Fruit fly (Drosophila melanogaster) whole organism, embryonic: ENCODE data around the gene alpha4GT2.

Source experiments
- Atf3 ChIP-seq: fragments of 200-800 bp; sonication (Bioruptor generic); optimal IDR thresholded peaks from 3 replicates; lab custom pipeline; 2016; ENCODE audit warnings: missing biosample characterization, missing genetic modification characterization
- CG10565 ChIP-seq: fragments of 200-800 bp; sonication (Bioruptor generic); optimal IDR thresholded peaks from 3 replicates; lab custom pipeline; 2016; ENCODE audit warnings: missing biosample characterization, mild to moderate bottlenecking, missing genetic modification characterization
- CG10654 ChIP-seq: fragments of 200-800 bp; sonication (Bioruptor generic); optimal IDR thresholded peaks from 2 replicates; lab custom pipeline; 2016; ENCODE audit warnings: missing biosample characterization, missing genetic modification characterization
- CG11247 ChIP-seq: fragments of 200-800 bp; sonication (Bioruptor generic); IDR thresholded peaks from 2 replicates; pipeline ENCODE4 v1.3.6; 2022; ENCODE audit warnings: missing biosample characterization, missing genetic modification characterization
- CG11504 ChIP-seq: fragments of 200-800 bp; sonication (Bioruptor generic); optimal IDR thresholded peaks from 3 replicates; lab custom pipeline; 2019; ENCODE audit warnings: missing biosample characterization, mild to moderate bottlenecking, missing genetic modification characterization, moderate library complexity
- CG12391 ChIP-seq: fragments of 200-800 bp; sonication (Bioruptor generic); optimal IDR thresholded peaks from 3 replicates; lab custom pipeline; 2018; ENCODE audit warnings: missing biosample characterization, mild to moderate bottlenecking, missing genetic modification characterization, moderate library complexity
- CG14014 ChIP-seq: fragments of 200-800 bp; sonication (Bioruptor generic); IDR thresholded peaks from 2 replicates; pipeline ENCODE4 v1.3.6; 2022; ENCODE audit warnings: missing biosample characterization, missing genetic modification characterization
- CG16813 ChIP-seq: fragments of 200-800 bp; sonication (Bioruptor generic); IDR thresholded peaks from 3 replicates; pipeline ENCODE4 v1.3.6; 2022; ENCODE audit warnings: missing biosample characterization, missing genetic modification characterization; ENCODE audit not compliant: partially characterized antibody
- CG17186 ChIP-seq: fragments of 200-800 bp; sonication (Bioruptor generic); optimal IDR thresholded peaks from 3 replicates; lab custom pipeline; 2017; ENCODE audit warnings: missing biosample characterization, missing genetic modification reagents, missing genetic modification characterization
- CG18599 ChIP-seq: fragments of 200-800 bp; sonication (Bioruptor generic); optimal IDR thresholded peaks from 3 replicates; lab custom pipeline; 2017; ENCODE audit warnings: missing biosample characterization, missing genetic modification characterization, mild to moderate bottlenecking, moderate library complexity, missing genetic modification reagents
- CG2199 ChIP-seq: fragments of 200-800 bp; sonication (Bioruptor generic); IDR thresholded peaks from 3 replicates; pipeline ENCODE4 v1.3.6; 2022; ENCODE audit warnings: missing biosample characterization, missing genetic modification characterization
- CG3281 ChIP-seq: fragments of 200-800 bp; sonication (Bioruptor generic); optimal IDR thresholded peaks from 3 replicates; lab custom pipeline; 2017; ENCODE audit warnings: missing biosample characterization, mild to moderate bottlenecking, missing genetic modification characterization
- CG3995 ChIP-seq: fragments of 200-800 bp; sonication (Bioruptor generic); optimal IDR thresholded peaks from 3 replicates; lab custom pipeline; 2016; ENCODE audit warnings: missing biosample characterization, missing genetic modification characterization
- CG4282 ChIP-seq: fragments of 200-800 bp; sonication (Bioruptor generic); optimal IDR thresholded peaks from 2 replicates; lab custom pipeline; 2016; ENCODE audit warnings: missing biosample characterization, missing genetic modification characterization
- CG4730 ChIP-seq: fragments of 200-800 bp; sonication (Bioruptor generic); IDR thresholded peaks from 2 replicates; pipeline ENCODE4 v1.3.6; 2022; ENCODE audit warnings: missing biosample characterization, missing genetic modification characterization
- CG4820 ChIP-seq: fragments of 200-800 bp; sonication (Bioruptor generic); optimal IDR thresholded peaks from 3 replicates; lab custom pipeline; 2016; ENCODE audit warnings: missing biosample characterization, missing genetic modification characterization
- CG6254 ChIP-seq: fragments of 200-800 bp; sonication (Bioruptor generic); optimal IDR thresholded peaks from 3 replicates; lab custom pipeline; 2017; ENCODE audit warnings: mild to moderate bottlenecking, missing biosample characterization, missing genetic modification reagents, missing genetic modification characterization
- CG7271 ChIP-seq: fragments of 200-800 bp; sonication (Bioruptor generic); optimal IDR thresholded peaks from 2 replicates; lab custom pipeline; 2018; ENCODE audit warnings: missing biosample characterization, mild to moderate bottlenecking, missing genetic modification characterization, moderate library complexity
- CG9727 ChIP-seq: fragments of 200-800 bp; sonication (Bioruptor generic); optimal IDR thresholded peaks from 3 replicates; lab custom pipeline; 2017; ENCODE audit warnings: missing biosample characterization, mild to moderate bottlenecking, missing genetic modification characterization
- CG9932 ChIP-seq: fragments of 200-800 bp; sonication (Bioruptor generic); IDR thresholded peaks from 2 replicates; pipeline ENCODE4 v1.3.6; 2022; ENCODE audit warnings: missing biosample characterization, missing genetic modification characterization
- D ChIP-seq, 2 experiments: fragments of 200-800 bp in 1 of 2; fragments of >200 bp in 1 of 2; sonication (Bioruptor generic) in 1 of 2; optimal IDR thresholded peaks; 2 replicates in 1 of 2; 3 replicates in 1 of 2; lab custom pipeline; 2017; ENCODE audit warnings: mild to moderate bottlenecking in 1 of 2, missing biosample characterization in 1 of 2, missing genetic modification characterization in 1 of 2, missing genetic modification reagents in 1 of 2
- D19A ChIP-seq: fragments of 200-800 bp; optimal IDR thresholded peaks from 3 replicates; lab custom pipeline; 2019; ENCODE audit warnings: missing biosample characterization, mild to moderate bottlenecking, missing genetic modification characterization, moderate library complexity
- GATAe ChIP-seq: fragments of 200-800 bp; sonication (Bioruptor generic); conservative IDR thresholded peaks from 2 replicates; pipeline ENCODE4 v1.3.6; 2022; ENCODE audit warnings: missing biosample characterization, missing genetic modification characterization
- Gug ChIP-seq: fragments of 200-800 bp; sonication (Bioruptor generic); IDR thresholded peaks from 4 replicates; pipeline ENCODE4 v1.3.6; 2022; ENCODE audit warnings: missing biosample characterization, missing genetic modification characterization
- Max ChIP-seq: fragments of 200-800 bp; sonication (Bioruptor generic); optimal IDR thresholded peaks from 2 replicates; lab custom pipeline; 2016; ENCODE audit warnings: missing biosample characterization, mild to moderate bottlenecking, missing genetic modification characterization
- NC2β ChIP-seq: fragments of 200-800 bp; sonication (Bioruptor generic); optimal IDR thresholded peaks from 2 replicates; lab custom pipeline; 2016; ENCODE audit warnings: missing biosample characterization, missing genetic modification characterization
- PHDP ChIP-seq: fragments of 200-800 bp; sonication (Bioruptor generic); optimal IDR thresholded peaks from 3 replicates; lab custom pipeline; 2018; ENCODE audit warnings: missing biosample characterization, mild to moderate bottlenecking, missing genetic modification characterization, moderate library complexity
- Rx ChIP-seq: fragments of 200-800 bp; sonication (Bioruptor generic); IDR thresholded peaks from 2 replicates; pipeline ENCODE4 v1.3.6; 2022; ENCODE audit warnings: missing biosample characterization, missing genetic modification characterization
- Sin3A ChIP-seq: fragments of >200 bp; optimal IDR thresholded peaks from 2 replicates; lab custom pipeline; 2018
- Sry-β ChIP-seq: fragments of 200-800 bp; sonication (Bioruptor generic); optimal IDR thresholded peaks from 2 replicates; lab custom pipeline; 2018; ENCODE audit warnings: missing biosample characterization, mild to moderate bottlenecking, missing genetic modification characterization, moderate library complexity
- Tbp ChIP-seq: fragments of >200 bp; optimal IDR thresholded peaks from 2 replicates; lab custom pipeline; 2018; ENCODE audit warnings: missing biosample characterization, missing genetic modification characterization
- br ChIP-seq: fragments of >200 bp; optimal IDR thresholded peaks from 2 replicates; lab custom pipeline; 2017
- dimm ChIP-seq: fragments of 200-800 bp; sonication (Bioruptor generic); IDR thresholded peaks from 2 replicates; pipeline ENCODE4 v1.3.6; 2022; ENCODE audit warnings: missing biosample characterization, missing genetic modification characterization
- dm ChIP-seq: fragments of 200-800 bp; sonication (Bioruptor generic); optimal IDR thresholded peaks from 3 replicates; lab custom pipeline; 2016; ENCODE audit warnings: missing biosample characterization, missing genetic modification characterization
- dpn ChIP-seq, 2 experiments: fragments of 200-800 bp; sonication (Bioruptor generic); optimal IDR thresholded peaks; 3 replicates each; lab custom pipeline; 2016; ENCODE audit warnings: missing biosample characterization in 2 of 2, missing genetic modification characterization in 2 of 2
- fu2 ChIP-seq: fragments of 200-800 bp; sonication (Bioruptor generic); optimal IDR thresholded peaks from 2 replicates; lab custom pipeline; 2016; ENCODE audit warnings: missing biosample characterization, missing genetic modification characterization
- gsb ChIP-seq: fragments of 200-800 bp; sonication (Bioruptor generic); IDR thresholded peaks from 2 replicates; pipeline ENCODE4 v1.3.6; 2022; ENCODE audit warnings: missing biosample characterization, missing genetic modification characterization
- insv ChIP-seq, 2 experiments: fragments of 200-800 bp; sonication (Bioruptor generic); optimal IDR thresholded peaks; 3 replicates each; lab custom pipeline; 2016 to 2018; ENCODE audit warnings: missing biosample characterization in 2 of 2, missing genetic modification characterization in 2 of 2
- jigr1 ChIP-seq: fragments of 200-800 bp; sonication (Bioruptor generic); IDR thresholded peaks from 3 replicates; pipeline ENCODE4 v1.3.6; 2022; ENCODE audit warnings: missing biosample characterization, missing genetic modification characterization
- klu ChIP-seq: fragments of 200-800 bp; sonication (Bioruptor generic); IDR thresholded peaks from 2 replicates; pipeline ENCODE4 v1.3.6; 2022; ENCODE audit warnings: missing biosample characterization, missing genetic modification characterization
- lilli ChIP-seq: fragments of 200-800 bp; sonication (Bioruptor generic); optimal IDR thresholded peaks from 3 replicates; lab custom pipeline; 2016; ENCODE audit warnings: missing biosample characterization, missing genetic modification characterization
- mld ChIP-seq: fragments of 200-800 bp; sonication (Bioruptor generic); IDR thresholded peaks from 3 replicates; pipeline ENCODE4 v1.3.6; 2022; ENCODE audit warnings: missing biosample characterization, missing genetic modification characterization; ENCODE audit not compliant: partially characterized antibody
- nmo ChIP-seq: fragments of 200-800 bp; sonication (Bioruptor generic); optimal IDR thresholded peaks from 2 replicates; lab custom pipeline; 2018; ENCODE audit warnings: missing biosample characterization, mild to moderate bottlenecking, missing genetic modification characterization, moderate library complexity
- nom ChIP-seq: fragments of 200-800 bp; sonication (Bioruptor generic); optimal IDR thresholded peaks from 2 replicates; lab custom pipeline; 2017; ENCODE audit warnings: missing biosample characterization, missing genetic modification characterization, mild to moderate bottlenecking, moderate library complexity, missing genetic modification reagents
- onecut ChIP-seq: fragments of 200-800 bp; sonication (Bioruptor generic); IDR thresholded peaks from 2 replicates; pipeline ENCODE4 v1.3.6; 2022; ENCODE audit warnings: missing biosample characterization, missing genetic modification characterization
- sim ChIP-seq: fragments of 200-800 bp; sonication (Bioruptor generic); IDR thresholded peaks from 2 replicates; pipeline ENCODE4 v1.3.6; 2022; ENCODE audit warnings: missing biosample characterization, missing genetic modification characterization
- stc ChIP-seq: fragments of 200-800 bp; sonication (Bioruptor generic); IDR thresholded peaks from 2 replicates; pipeline ENCODE4 v1.3.6; 2022; ENCODE audit warnings: missing biosample characterization, missing genetic modification characterization
- sug ChIP-seq: fragments of 200-800 bp; optimal IDR thresholded peaks from 2 replicates; lab custom pipeline; 2019; ENCODE audit warnings: missing biosample characterization, mild to moderate bottlenecking, missing genetic modification characterization, moderate library complexity
- vvl ChIP-seq: fragments of 200-800 bp; sonication (Bioruptor generic); IDR thresholded peaks from 2 replicates; pipeline ENCODE4 v1.3.6; 2022; ENCODE audit warnings: missing biosample characterization, missing genetic modification characterization
- zfh1 ChIP-seq: fragments of 200-800 bp; sonication (Bioruptor generic); IDR thresholded peaks from 3 replicates; pipeline ENCODE4 v1.3.6; 2022; ENCODE audit warnings: missing biosample characterization, missing genetic modification characterization

Gene alpha4GT2

DNA sequence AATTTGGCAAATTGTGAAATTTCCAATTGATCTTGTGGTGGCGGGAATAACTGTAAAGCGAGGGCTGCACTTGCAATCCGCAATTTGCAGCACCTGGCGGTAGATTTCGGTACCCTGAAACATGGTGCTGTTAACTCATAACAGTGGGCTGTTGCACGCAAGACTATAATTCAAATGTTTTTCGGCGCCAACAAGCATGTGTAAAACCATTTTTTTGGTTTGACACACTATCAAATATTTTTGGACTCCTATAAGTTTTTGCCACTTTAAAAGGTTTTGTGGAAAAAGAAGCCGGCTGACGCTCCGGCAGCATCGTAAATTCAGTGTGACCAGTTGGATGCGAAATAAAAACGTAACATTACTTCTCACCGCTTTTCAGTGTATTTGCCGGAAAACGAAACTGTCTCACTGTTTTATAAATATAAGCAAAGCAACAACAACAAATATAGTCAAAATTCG, 19.2 kb downstream of the alpha4GT2 start, which contains the start of the genes CG14545 and CG5886 (continued):
- TF ChIP-seq CG6254 (GFP tag; lab: Kevin White, UChicago) (no peak), Tbp (no peak), dpn (GFP tag; optimal IDR thresholded peaks at IDR 0.05; lab: Kevin White, UChicago) (peak in 1 of 2 experiments; percentile 4), CG2199 (GFP tag; lab: Robert Waterston, UW) (no peak), CG4820 (GFP tag; lab: Kevin White, UChicago) (no peak), Sin3A (lab: Kevin White, UChicago) (peak; percentile 94), Rx (GFP tag; lab: Robert Waterston, UW) (peak; percentile 26; the same call in 1 of the 2 replicates), CG17186 (GFP tag; lab: Kevin White, UChicago) (peak; percentile 100), zfh1 (0 out of 3 replicates have a peak, but pooled peaks have one; percentile 23), CG18599 (GFP tag; lab: Kevin White, UChicago) (no peak), lilli (GFP tag; lab: Kevin White, UChicago) (peak; percentile 15), insv (GFP tag; optimal IDR thresholded peaks at IDR 0.05; lab: Kevin White, UChicago) (peak in 1 of 2 experiments; percentile 3), nom (GFP tag; lab: Kevin White, UChicago) (no peak), mld (GFP tag; lab: Robert Waterston, UW) (no peak)

DNA sequence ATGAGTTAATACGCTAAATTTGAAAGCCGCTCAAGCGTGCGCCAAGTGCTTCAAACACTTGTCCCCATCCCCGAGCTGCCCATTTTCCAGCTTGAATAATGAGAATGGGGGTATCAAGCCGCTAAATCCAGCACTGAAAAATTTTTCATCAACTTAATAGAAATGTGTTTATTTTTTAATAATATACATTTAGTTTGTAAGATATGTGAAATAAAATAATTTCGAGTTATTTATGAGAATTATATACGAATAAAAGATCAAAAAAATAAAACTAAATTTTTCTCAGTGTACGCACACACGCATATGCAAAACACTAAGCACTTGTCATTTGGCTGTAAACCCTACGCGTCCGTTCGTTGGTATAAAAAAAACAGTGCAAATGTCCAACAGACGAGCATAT, 22.8 kb downstream of the alpha4GT2 start:
- TF ChIP-seq sug (tag; lab: Kevin White, UChicago) (no peak), CG3995 (no peak), sim (GFP tag; lab: Robert Waterston, UW) (no peak), CG11504 (tag; lab: Kevin White, UChicago) (peak; percentile 53), nmo (GFP tag; lab: Kevin White, UChicago) (no peak), NC2β (GFP tag; lab: Kevin White, UChicago) (no peak), CG7271 (no peak), CG4282 (GFP tag; lab: Kevin White, UChicago) (no peak), CG10565 (GFP tag; lab: Kevin White, UChicago) (no peak), jigr1 (GFP tag; lab: Robert Waterston, UW) (no peak), onecut (GFP tag; lab: Robert Waterston, UW) (no peak), CG9727 (GFP tag; lab: Kevin White, UChicago) (peak; percentile 11), Atf3 (GFP tag; lab: Kevin White, UChicago) (no peak), CG16813 (GFP tag; lab: Robert Waterston, UW) (no peak), D19A (no peak), dm (GFP tag; lab: Kevin White, UChicago) (no peak), gsb (GFP tag; lab: Robert Waterston, UW) (no peak), Gug (GFP tag; lab: Robert Waterston, UW) (no peak), dimm (no peak), PHDP (peak; percentile 22), Max (GFP tag; lab: Kevin White, UChicago) (no peak), CG10654 (no peak), stc (GFP tag; lab: Robert Waterston, UW) (0 out of 2 replicates have a peak, but pooled peaks have one; percentile 15), CG18599 (GFP tag; lab: Kevin White, UChicago) (peak; percentile 76), Sry-β (GFP tag; lab: Kevin White, UChicago) (no peak), CG3281 (peak; percentile 53), klu (GFP tag; lab: Robert Waterston, UW) (no peak), D (optimal IDR thresholded peaks at IDR 0.05; lab: Kevin White, UChicago) (no peak), D (GFP tag; optimal IDR thresholded peaks at IDR 0.05; lab: Kevin White, UChicago) (no peak), CG9932 (GFP tag; lab: Robert Waterston, UW) (no peak), CG14014 (GFP tag; lab: Robert Waterston, UW) (no peak; the same call in 1 of the 2 replicates), CG11247 (0 out of 2 replicates have a peak, but pooled peaks have one; percentile 12), br (lab: Kevin White, UChicago) (no peak), vvl (GFP tag; lab: Robert Waterston, UW) (0 out of 2 replicates have a peak, but pooled peaks have one; percentile 35), GATAe (GFP tag; lab: Robert Waterston, UW) (no peak), fu2 (GFP tag; lab: Kevin White, UChicago) (no peak), CG12391 (peak; percentile 3), CG4730 (GFP tag; lab: Robert Waterston, UW) (no peak)
